Fruit fly (Drosophila melanogaster): ENCODE data around the gene Hex-t2.

Gene Hex-t2

DNA sequence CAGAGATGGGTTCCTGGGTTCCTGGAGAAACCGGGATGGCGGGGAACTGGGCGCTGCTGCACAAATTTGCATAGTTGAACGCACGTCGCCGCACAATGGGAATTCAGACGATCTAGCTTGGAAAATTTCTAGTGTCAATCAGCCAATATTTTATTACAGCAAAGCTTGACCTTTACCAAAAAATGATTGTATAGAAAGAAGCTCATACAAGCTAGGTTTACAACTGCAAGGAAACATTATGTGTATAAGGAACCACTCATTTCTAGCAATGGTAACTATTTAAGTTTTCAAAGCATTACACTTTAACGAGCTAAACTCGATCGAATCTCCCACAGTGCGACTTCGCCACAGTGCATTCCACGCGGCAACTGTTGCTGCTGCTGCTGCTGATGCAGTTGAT, 29.9 kb downstream of the Hex-t2 start:
- TF ChIP-seq Dfd (GFP tag; optimal IDR thresholded peaks at IDR 0.05) (peak; percentile 14), foxo (GFP tag; optimal IDR thresholded peaks at IDR 0.05) (no peak)

DNA sequence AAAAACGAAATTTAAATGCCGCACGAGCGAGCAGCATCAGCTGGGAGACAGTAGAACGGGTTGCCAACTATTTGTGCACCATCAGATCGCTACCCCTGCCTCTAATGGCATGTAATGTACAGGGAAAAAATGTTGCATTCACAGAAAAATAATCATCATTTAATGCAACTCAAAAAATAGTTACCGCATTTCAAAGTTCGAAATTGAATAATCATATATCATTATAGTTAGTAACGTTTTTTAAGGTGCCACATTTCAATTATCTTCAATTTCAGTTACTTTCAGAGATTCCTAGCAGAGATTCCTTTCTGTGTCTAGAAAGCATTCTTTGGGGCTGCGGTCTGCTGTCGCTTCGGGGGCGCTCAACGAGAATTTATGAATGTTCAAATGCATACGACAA, 30.8 kb downstream of the Hex-t2 start:
- TF ChIP-seq sv (GFP tag; optimal IDR thresholded peaks at IDR 0.05): no peak
- TF ChIP-seq foxo (GFP tag; optimal IDR thresholded peaks at IDR 0.05): no peak
- no peak for TF ChIP-seq fru (GFP tag; optimal IDR thresholded peaks at IDR 0.05)
- TF ChIP-seq rgr (GFP tag; optimal IDR thresholded peaks at IDR 0.05): no peak
- no peak for TF ChIP-seq Vsx2 (GFP tag; optimal IDR thresholded peaks at IDR 0.05; ENCODE audit: partially characterized antibody)
- no peak for TF ChIP-seq pan (optimal IDR thresholded peaks at IDR 0.05)
- no peak for TF ChIP-seq Dfd (GFP tag; optimal IDR thresholded peaks at IDR 0.05)

DNA sequence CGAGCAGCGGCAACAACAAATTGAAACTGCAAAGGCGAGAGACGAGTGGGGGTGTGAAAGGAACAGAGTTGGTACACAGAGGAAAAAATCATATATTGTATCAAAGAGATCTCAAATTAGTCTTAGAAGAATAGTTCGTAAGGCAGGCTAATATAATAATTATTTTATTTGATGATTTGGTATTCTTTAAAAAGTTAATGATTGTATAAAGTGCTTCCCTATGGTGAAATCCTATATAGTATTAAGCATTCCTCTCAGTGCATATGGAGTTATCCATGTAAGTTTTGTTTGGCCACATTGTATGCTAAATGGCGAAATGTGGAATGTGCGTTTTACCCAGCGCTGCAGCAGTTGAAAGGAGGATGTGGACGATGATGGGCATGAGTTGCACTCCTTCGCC, 33.2 kb downstream of the Hex-t2 start:
- TF ChIP-seq Jra (GFP tag; optimal IDR thresholded peaks at IDR 0.05) (no peak), tai (GFP tag; optimal IDR thresholded peaks at IDR 0.05) (no peak), h (GFP tag; optimal IDR thresholded peaks at IDR 0.05) (peak; percentile 24), woc (GFP tag; optimal IDR thresholded peaks at IDR 0.05) (no peak), ey (GFP tag; optimal IDR thresholded peaks at IDR 0.05) (no peak), GATAd (GFP tag; optimal IDR thresholded peaks at IDR 0.05) (no peak), pan (optimal IDR thresholded peaks at IDR 0.05) (no peak), rgr (GFP tag; optimal IDR thresholded peaks at IDR 0.05) (peak; percentile 13), sv (GFP tag; optimal IDR thresholded peaks at IDR 0.05) (no peak), Vsx2 (GFP tag; optimal IDR thresholded peaks at IDR 0.05; ENCODE audit: partially characterized antibody) (no peak), OdsH (GFP tag; optimal IDR thresholded peaks at IDR 0.05) (no peak), foxo (GFP tag; optimal IDR thresholded peaks at IDR 0.05) (peak in 1 of 2 experiments; percentile 40), N (GFP tag; optimal IDR thresholded peaks at IDR 0.05) (no peak), HLH106 (tag; optimal IDR thresholded peaks at IDR 0.05) (peak; percentile 9), brk (GFP tag; optimal IDR thresholded peaks at IDR 0.05) (no peak), sage (GFP tag; optimal IDR thresholded peaks at IDR 0.05) (no peak), Abd-B (GFP tag; optimal IDR thresholded peaks at IDR 0.05) (no peak), br (GFP tag; optimal IDR thresholded peaks at IDR 0.05) (no peak), fru (GFP tag; optimal IDR thresholded peaks at IDR 0.05) (peak; percentile 31), dsf (GFP tag; optimal IDR thresholded peaks at IDR 0.05; ENCODE audit: borderline replicate concordance) (no peak), dmrt93B (GFP tag; optimal IDR thresholded peaks at IDR 0.05) (no peak), usp (GFP tag; optimal IDR thresholded peaks at IDR 0.05) (no peak), psq (GFP tag; optimal IDR thresholded peaks at IDR 0.05) (peak; percentile 1), Hr78 (GFP tag; optimal IDR thresholded peaks at IDR 0.05) (no peak), Hr83 (GFP tag; optimal IDR thresholded peaks at IDR 0.05; ENCODE audit: poor library complexity, severe bottlenecking) (no peak), dl (GFP tag; optimal IDR thresholded peaks at IDR 0.05; ENCODE audit: insufficient read depth in 1 of 2, partially characterized antibody in 2 of 2) (no peak), Hnf4 (GFP tag; optimal IDR thresholded peaks at IDR 0.05) (no peak), Dfd (GFP tag; optimal IDR thresholded peaks at IDR 0.05) (no peak), CG9705 (GFP tag; optimal IDR thresholded peaks at IDR 0.05) (no peak), lola (GFP tag; optimal IDR thresholded peaks at IDR 0.05) (no peak), Sp1 (GFP tag; optimal IDR thresholded peaks at IDR 0.05) (no peak), Rel (GFP tag; optimal IDR thresholded peaks at IDR 0.05) (no peak), Rel (tag; optimal IDR thresholded peaks at IDR 0.05) (no peak)

DNA sequence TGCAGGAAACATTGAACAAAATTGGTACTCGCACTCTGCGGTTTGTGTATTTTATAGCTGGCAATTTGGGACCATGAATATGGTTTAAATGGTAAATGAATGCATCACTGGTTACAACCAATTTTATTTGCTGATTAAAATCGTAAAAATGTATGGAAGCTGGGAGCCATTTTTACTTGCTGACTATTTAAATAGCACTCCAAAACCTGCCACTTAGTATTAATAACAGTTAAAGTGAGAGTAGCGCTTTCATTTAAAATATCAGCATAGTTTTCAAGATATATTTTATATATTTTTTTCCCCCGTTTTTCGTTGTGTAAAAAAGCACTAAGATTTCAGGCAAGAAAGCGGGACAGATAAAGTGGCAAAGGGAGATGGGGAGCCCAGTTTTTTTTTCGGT, 34.0 kb downstream of the Hex-t2 start:
- TF ChIP-seq br (GFP tag; optimal IDR thresholded peaks at IDR 0.05) (peak; percentile 5), psq (GFP tag; optimal IDR thresholded peaks at IDR 0.05) (peak; percentile 13), Hr83 (GFP tag; optimal IDR thresholded peaks at IDR 0.05; ENCODE audit: poor library complexity, severe bottlenecking) (no peak), lola (GFP tag; optimal IDR thresholded peaks at IDR 0.05) (no peak), dmrt93B (GFP tag; optimal IDR thresholded peaks at IDR 0.05) (no peak), CG32264 (GFP tag; optimal IDR thresholded peaks at IDR 0.05) (no peak), h (GFP tag; optimal IDR thresholded peaks at IDR 0.05) (peak; percentile 41), ey (GFP tag; optimal IDR thresholded peaks at IDR 0.05) (no peak), Rel (GFP tag; optimal IDR thresholded peaks at IDR 0.05) (no peak), Rel (tag; optimal IDR thresholded peaks at IDR 0.05) (no peak), HLH106 (tag; optimal IDR thresholded peaks at IDR 0.05) (peak; percentile 19), Abd-B (GFP tag; optimal IDR thresholded peaks at IDR 0.05) (no peak), rgr (GFP tag; optimal IDR thresholded peaks at IDR 0.05) (no peak), woc (GFP tag; optimal IDR thresholded peaks at IDR 0.05) (no peak), fru (GFP tag; optimal IDR thresholded peaks at IDR 0.05) (peak; percentile 46), foxo (GFP tag; optimal IDR thresholded peaks at IDR 0.05) (peak in 1 of 2 experiments; percentile 24), sage (GFP tag; optimal IDR thresholded peaks at IDR 0.05) (no peak)

Measured in whole organism, wandering third instar larva.